Worm (Caenorhabditis elegans) whole organism, L3 larva: ENCODE data around the gene F33E11.3.

Experiments
- fkh-10 ChIP-seq: sonication (generic microtip); optimal IDR thresholded peaks from 2 replicates; lab custom pipeline; 2017; ENCODE audit warnings: missing biosample characterization, missing genetic modification reagents, missing genetic modification characterization
- jun-1 ChIP-seq: fragments of 150-350 bp; optimal IDR thresholded peaks from 2 replicates; lab custom pipeline; 2014; ENCODE audit warnings: missing biosample characterization, missing genetic modification reagents, missing genetic modification characterization
- lin-39 ChIP-seq: fragments of 150-350 bp; optimal IDR thresholded peaks from 2 replicates; lab custom pipeline; 2018; ENCODE audit warnings: missing biosample characterization, missing genetic modification reagents, missing genetic modification characterization
- zag-1 ChIP-seq: fragments of 150-350 bp; optimal IDR thresholded peaks from 2 replicates; lab custom pipeline; 2014; ENCODE audit warnings: missing biosample characterization, missing genetic modification characterization

DNA sequence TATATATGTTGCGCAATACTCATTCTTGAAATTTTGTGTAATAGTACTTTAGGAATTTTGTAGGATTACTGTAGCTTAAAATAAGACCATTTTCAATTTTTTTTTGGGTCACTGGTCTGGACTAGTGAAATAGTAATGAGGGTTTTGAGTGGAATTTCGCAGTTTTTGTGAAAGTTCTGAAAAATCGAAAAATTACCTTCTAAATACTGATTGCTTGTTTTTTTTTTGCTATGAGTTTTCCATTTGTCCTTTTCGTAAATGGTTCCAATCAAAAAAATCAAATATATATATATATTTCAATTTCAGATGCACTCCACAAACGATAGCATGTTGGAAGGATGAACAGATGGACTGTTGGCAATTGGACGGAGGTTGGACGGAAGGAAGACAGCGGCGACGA, 7.9 kb upstream of the F33E11.3 start, which contains the start of gene nhr-15:
- TF ChIP-seq fkh-10 (GFP tag; lab: Kevin White, UChicago) (no peak), jun-1 (no peak), lin-39 (no peak), zag-1 (tag; lab: Kevin White, UChicago) (no peak)
